Worm (Caenorhabditis elegans) whole organism, young adult: ENCODE measurements around the gene T01C1.4.

Experiments used
- F22D6.2 ChIP-seq: sonication (generic microtip); optimal IDR thresholded peaks from 2 replicates; lab custom pipeline; 2016; ENCODE audit warnings: mild to moderate bottlenecking, missing genetic modification characterization, missing compliant biosample characterization
- F33H1.4 ChIP-seq: fragments of 200-800 bp; sonication (Bioruptor generic); IDR thresholded peaks from 2 replicates; pipeline ENCODE4 v1.3.6; 2022; ENCODE audit warnings: missing genetic modification reagents, missing genetic modification characterization, missing compliant biosample characterization
- F55B11.4 ChIP-seq: sonication (generic microtip); optimal IDR thresholded peaks from 2 replicates; lab custom pipeline; 2016; ENCODE audit warnings: missing compliant biosample characterization, missing genetic modification characterization, borderline replicate concordance; ENCODE audit not compliant: insufficient read depth
- ZK185.1 ChIP-seq: sonication (generic microtip); optimal IDR thresholded peaks from 2 replicates; lab custom pipeline; 2016; ENCODE audit warnings: mild to moderate bottlenecking, missing genetic modification characterization, missing compliant biosample characterization; ENCODE audit not compliant: poor library complexity, severe bottlenecking
- athp-1 ChIP-seq: sonication (generic microtip); optimal IDR thresholded peaks from 2 replicates; lab custom pipeline; 2017; ENCODE audit warnings: mild to moderate bottlenecking, missing genetic modification characterization, missing compliant biosample characterization
- let-607 ChIP-seq, 2 experiments: fragments of 200-800 bp in 1 of 2; sonication (Bioruptor generic) in 1 of 2; sonication (generic microtip) in 1 of 2; optimal IDR thresholded peaks; 2 replicates each; lab custom pipeline; 2016 to 2018; ENCODE audit warnings: mild to moderate bottlenecking in 2 of 2, missing compliant biosample characterization in 2 of 2, missing genetic modification characterization in 2 of 2, moderate library complexity in 2 of 2, missing genotype in 1 of 2
- lin-40 ChIP-seq: sonication (generic microtip); optimal IDR thresholded peaks from 2 replicates; lab custom pipeline; 2016; ENCODE audit warnings: missing genetic modification characterization, mild to moderate bottlenecking, missing compliant biosample characterization, missing genotype, missing genetic modification reagents
- pbrm-1 ChIP-seq: fragments of 200-800 bp; sonication (Bioruptor generic); IDR thresholded peaks from 2 replicates; pipeline ENCODE4 v1.3.6; 2022; ENCODE audit warnings: missing genetic modification reagents, missing genetic modification characterization, missing compliant biosample characterization
- pha-4 ChIP-seq: fragments of 150-350 bp; sonication (generic microtip); optimal IDR thresholded peaks from 2 replicates; lab custom pipeline; 2014; ENCODE audit warnings: missing biosample characterization, missing genetic modification reagents, missing genetic modification characterization
- repo-1 ChIP-seq: sonication (generic microtip); optimal IDR thresholded peaks from 2 replicates; lab custom pipeline; 2017; ENCODE audit warnings: mild to moderate bottlenecking, missing genetic modification characterization, missing compliant biosample characterization
- snpc-1.3 ChIP-seq: sonication (generic microtip); optimal IDR thresholded peaks from 2 replicates; lab custom pipeline; 2017; ENCODE audit warnings: missing genetic modification characterization, mild to moderate bottlenecking, missing compliant biosample characterization, antibody characterized with exemption, moderate library complexity, missing genotype, missing genetic modification reagents; ENCODE audit not compliant: insufficient read depth
- ztf-25 ChIP-seq: fragments of 200-800 bp; sonication (Bioruptor generic); IDR thresholded peaks from 2 replicates; pipeline ENCODE4 v1.3.6; 2022; ENCODE audit warnings: missing genetic modification reagents, missing genetic modification characterization, missing compliant biosample characterization
- ztf-3 ChIP-seq: fragments of 200-800 bp; sonication (Bioruptor generic); optimal IDR thresholded peaks from 2 replicates; lab custom pipeline; 2018; ENCODE audit warnings: mild to moderate bottlenecking, missing genetic modification characterization, missing compliant biosample characterization

DNA sequence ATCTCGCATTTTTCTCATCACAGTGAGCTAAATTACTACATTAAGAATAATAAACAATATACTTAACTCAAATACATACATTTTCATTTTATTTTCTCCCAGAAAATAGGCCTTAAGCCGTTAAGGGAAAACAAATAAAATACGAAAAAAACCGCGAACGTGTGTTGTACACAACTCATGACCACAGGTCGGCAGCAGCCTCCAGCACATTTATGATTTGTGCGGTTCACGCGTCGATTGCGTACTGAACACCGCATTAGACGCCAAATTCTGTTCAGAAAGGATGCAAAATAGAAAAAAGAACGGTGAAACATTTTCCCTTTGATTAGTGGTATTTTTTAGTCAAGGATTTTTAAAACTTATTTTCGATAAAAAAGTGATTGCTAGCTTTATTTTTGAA, 37.7 kb downstream of the T01C1.4 start:
- TF ChIP-seq snpc-1.3 (tag; lab: Kevin White, UChicago) (no peak), ztf-3 (no peak), pha-4 (peak; percentile 27), F22D6.2 (tag; lab: Kevin White, UChicago) (no peak), repo-1 (no peak), athp-1 (no peak), ztf-25 (GFP tag; lab: Robert Waterston, UW) (no peak), F33H1.4 (no peak), pbrm-1 (no peak), lin-40 (no peak), ZK185.1 (tag; lab: Kevin White, UChicago) (no peak), let-607 (tag; optimal IDR thresholded peaks at IDR 0.05; lab: Kevin White, UChicago) (peak; percentile 86 to 87), F55B11.4 (no peak)
